Fruit fly (Drosophila melanogaster) whole organism, prepupa: Measurements from ENCODE around the gene Or98b.

Experiments
- Blimp-1 ChIP-seq: fragments of 200-800 bp; sonication (Bioruptor generic); optimal IDR thresholded peaks from 3 replicates; lab custom pipeline; 2017; ENCODE audit warnings: missing biosample characterization, missing genetic modification characterization, mild to moderate bottlenecking, moderate library complexity, missing genetic modification reagents
- CG10631 ChIP-seq: fragments of 200-800 bp; sonication (Bioruptor generic); optimal IDR thresholded peaks from 2 replicates; lab custom pipeline; 2016; ENCODE audit warnings: missing biosample characterization, missing genetic modification characterization
- CG11294 ChIP-seq: fragments of 200-800 bp; sonication (Bioruptor generic); IDR thresholded peaks from 2 replicates; pipeline ENCODE4 v1.3.6; 2022; ENCODE audit warnings: missing biosample characterization, missing genetic modification characterization
- CG11762 ChIP-seq: fragments of 200-800 bp; sonication (Bioruptor generic); optimal IDR thresholded peaks from 3 replicates; lab custom pipeline; 2016; ENCODE audit warnings: missing biosample characterization, missing genetic modification characterization; ENCODE audit not compliant: insufficient read depth
- CG11902 ChIP-seq: fragments of 200-800 bp; sonication (Bioruptor generic); optimal IDR thresholded peaks from 3 replicates; lab custom pipeline; 2016; ENCODE audit warnings: missing biosample characterization, missing genetic modification characterization
- CG1621 ChIP-seq: fragments of 200-800 bp; sonication (Bioruptor generic); optimal IDR thresholded peaks from 3 replicates; lab custom pipeline; 2018; ENCODE audit warnings: missing biosample characterization, mild to moderate bottlenecking, missing genetic modification characterization
- CG34406 ChIP-seq: fragments of 200-800 bp; sonication (Bioruptor generic); optimal IDR thresholded peaks from 3 replicates; lab custom pipeline; 2016; ENCODE audit warnings: missing biosample characterization, missing genetic modification characterization
- CG3919 ChIP-seq: fragments of 200-800 bp; sonication (Bioruptor generic); optimal IDR thresholded peaks from 3 replicates; lab custom pipeline; 2016; ENCODE audit warnings: missing biosample characterization, missing genetic modification characterization
- CG4318 ChIP-seq: fragments of 200-800 bp; sonication (Bioruptor generic); optimal IDR thresholded peaks from 3 replicates; lab custom pipeline; 2017; ENCODE audit warnings: missing biosample characterization, mild to moderate bottlenecking, missing genetic modification characterization
- CG6792 ChIP-seq: fragments of 200-800 bp; sonication (Bioruptor generic); optimal IDR thresholded peaks from 3 replicates; lab custom pipeline; 2016; ENCODE audit warnings: missing biosample characterization, missing genetic modification characterization
- CG6808 ChIP-seq: fragments of 200-800 bp; sonication (Bioruptor generic); optimal IDR thresholded peaks from 3 replicates; lab custom pipeline; 2017; ENCODE audit warnings: missing biosample characterization, missing genetic modification characterization, mild to moderate bottlenecking, moderate library complexity, missing genetic modification reagents
- CG6854 ChIP-seq: fragments of 200-800 bp; sonication (Bioruptor generic); optimal IDR thresholded peaks from 2 replicates; lab custom pipeline; 2017; ENCODE audit warnings: missing biosample characterization, mild to moderate bottlenecking, missing genetic modification characterization
- CG7368 ChIP-seq: fragments of 200-800 bp; sonication (Bioruptor generic); optimal IDR thresholded peaks from 3 replicates; lab custom pipeline; 2016; ENCODE audit warnings: missing biosample characterization, missing genetic modification characterization
- CG8119 ChIP-seq: fragments of 200-800 bp; sonication (Bioruptor generic); IDR thresholded peaks from 3 replicates; pipeline ENCODE4 v1.3.6; 2022; ENCODE audit warnings: missing biosample characterization, missing genetic modification characterization
- CG8319 ChIP-seq: fragments of 200-800 bp; sonication (Bioruptor generic); optimal IDR thresholded peaks from 3 replicates; lab custom pipeline; 2016; ENCODE audit warnings: missing biosample characterization, missing genetic modification characterization
- CG8632 ChIP-seq: fragments of 200-800 bp; sonication (Bioruptor generic); optimal IDR thresholded peaks from 3 replicates; lab custom pipeline; 2016; ENCODE audit warnings: missing biosample characterization, missing genetic modification characterization
- CG9139 ChIP-seq: fragments of 200-800 bp; sonication (Bioruptor generic); optimal IDR thresholded peaks from 3 replicates; lab custom pipeline; 2017; ENCODE audit warnings: missing biosample characterization, mild to moderate bottlenecking, missing genetic modification characterization
- Eip75B ChIP-seq: fragments of 200-800 bp; sonication (Bioruptor generic); optimal IDR thresholded peaks from 3 replicates; lab custom pipeline; 2016; ENCODE audit warnings: missing biosample characterization, missing genetic modification characterization
- Eip78C ChIP-seq: fragments of 200-800 bp; sonication (Bioruptor generic); peaks from one replicate; lab custom pipeline; 2016; ENCODE audit warnings: missing biosample characterization, missing genetic modification characterization
- Eip93F ChIP-seq: fragments of 200-800 bp; sonication (Bioruptor generic); optimal IDR thresholded peaks from 2 replicates; lab custom pipeline; 2016; ENCODE audit warnings: missing biosample characterization, mild to moderate bottlenecking, missing genetic modification characterization
- Hr38 ChIP-seq: sonication (Bioruptor generic); optimal IDR thresholded peaks from 2 replicates; lab custom pipeline; 2016; ENCODE audit warnings: missing biosample characterization, missing genetic modification characterization
- Hr4 ChIP-seq: fragments of 200-800 bp; sonication (Bioruptor generic); optimal IDR thresholded peaks from 3 replicates; lab custom pipeline; 2016; ENCODE audit warnings: missing biosample characterization, missing genetic modification characterization
- Lpt ChIP-seq: fragments of 200-800 bp; sonication (Bioruptor generic); optimal IDR thresholded peaks from 3 replicates; lab custom pipeline; 2016; ENCODE audit warnings: missing biosample characterization, missing genetic modification characterization
- Smox ChIP-seq: fragments of 200-800 bp; sonication (Bioruptor generic); optimal IDR thresholded peaks from 3 replicates; lab custom pipeline; 2016; ENCODE audit warnings: missing biosample characterization, missing genetic modification characterization
- Sox14 ChIP-seq: fragments of 200-800 bp; sonication (Bioruptor generic); optimal IDR thresholded peaks from 3 replicates; lab custom pipeline; 2016; ENCODE audit warnings: missing biosample characterization, missing genetic modification characterization
- Sox15 ChIP-seq: fragments of 200-800 bp; sonication (Bioruptor generic); optimal IDR thresholded peaks from 3 replicates; lab custom pipeline; 2016; ENCODE audit warnings: missing biosample characterization, missing genetic modification characterization
- acj6 ChIP-seq: fragments of 200-800 bp; sonication (Bioruptor generic); optimal IDR thresholded peaks from 3 replicates; lab custom pipeline; 2016; ENCODE audit warnings: missing biosample characterization, missing genetic modification characterization
- cyc ChIP-seq: fragments of 200-800 bp; sonication (Bioruptor generic); optimal IDR thresholded peaks from 3 replicates; lab custom pipeline; 2016; ENCODE audit warnings: missing biosample characterization, missing genetic modification characterization
- dac ChIP-seq: fragments of 200-800 bp; sonication (Bioruptor generic); optimal IDR thresholded peaks from 2 replicates; lab custom pipeline; 2017; ENCODE audit warnings: missing biosample characterization, mild to moderate bottlenecking, missing genetic modification characterization
- dsx ChIP-seq: fragments of 200-800 bp; optimal IDR thresholded peaks from 3 replicates; lab custom pipeline; 2019; ENCODE audit warnings: missing biosample characterization, mild to moderate bottlenecking, missing genetic modification characterization, moderate library complexity; ENCODE audit not compliant: poor library complexity, severe bottlenecking
- eg ChIP-seq: fragments of 200-800 bp; sonication (Bioruptor generic); IDR thresholded peaks from 3 replicates; pipeline ENCODE4 v1.3.6; 2022; ENCODE audit warnings: missing biosample characterization, missing genetic modification characterization
- esn ChIP-seq: fragments of 200-800 bp; sonication (Bioruptor generic); optimal IDR thresholded peaks from 2 replicates; lab custom pipeline; 2016; ENCODE audit warnings: missing biosample characterization, mild to moderate bottlenecking, missing genetic modification characterization, moderate library complexity
- fd59A ChIP-seq: fragments of 200-800 bp; sonication (Bioruptor generic); optimal IDR thresholded peaks from 2 replicates; lab custom pipeline; 2017; ENCODE audit warnings: missing biosample characterization, mild to moderate bottlenecking, missing genetic modification characterization, missing genetic modification reagents
- fd85E ChIP-seq: fragments of 200-800 bp; sonication (Bioruptor generic); optimal IDR thresholded peaks from 3 replicates; lab custom pipeline; 2016; ENCODE audit warnings: missing biosample characterization, missing genetic modification characterization
- fkh ChIP-seq: fragments of 200-800 bp; sonication (Bioruptor generic); optimal IDR thresholded peaks from 3 replicates; lab custom pipeline; 2017; ENCODE audit warnings: missing biosample characterization, mild to moderate bottlenecking, missing genetic modification characterization, moderate library complexity
- lz ChIP-seq: fragments of 200-800 bp; sonication (Bioruptor generic); optimal IDR thresholded peaks from 3 replicates; lab custom pipeline; 2016; ENCODE audit warnings: missing biosample characterization, missing genetic modification characterization
- net ChIP-seq: fragments of 200-800 bp; sonication (Bioruptor generic); optimal IDR thresholded peaks from 3 replicates; lab custom pipeline; 2016; ENCODE audit warnings: missing biosample characterization, missing genetic modification characterization
- pdm3 ChIP-seq: fragments of 200-800 bp; sonication (Bioruptor generic); optimal IDR thresholded peaks from 3 replicates; lab custom pipeline; 2016; ENCODE audit warnings: missing biosample characterization, missing genetic modification characterization
- spab ChIP-seq: fragments of 200-800 bp; sonication (Bioruptor generic); optimal IDR thresholded peaks from 2 replicates; lab custom pipeline; 2017; ENCODE audit warnings: missing biosample characterization, mild to moderate bottlenecking, missing genetic modification characterization, missing genetic modification reagents
- ss ChIP-seq, 2 experiments: fragments of 200-800 bp; sonication (Bioruptor generic); optimal IDR thresholded peaks; 2 replicates in 1 of 2; 3 replicates in 1 of 2; lab custom pipeline; 2017 to 2018; ENCODE audit warnings: mild to moderate bottlenecking in 2 of 2, missing biosample characterization in 2 of 2, missing genetic modification characterization in 2 of 2, moderate library complexity in 1 of 2
- svp ChIP-seq: fragments of 200-800 bp; sonication (Bioruptor generic); peaks from one replicate; lab custom pipeline; 2016; ENCODE audit warnings: missing biosample characterization, missing genetic modification characterization
- topi ChIP-seq: fragments of 200-800 bp; sonication (Bioruptor generic); optimal IDR thresholded peaks from 3 replicates; lab custom pipeline; 2016; ENCODE audit warnings: missing biosample characterization, missing genetic modification characterization

The Or98b gene

DNA sequence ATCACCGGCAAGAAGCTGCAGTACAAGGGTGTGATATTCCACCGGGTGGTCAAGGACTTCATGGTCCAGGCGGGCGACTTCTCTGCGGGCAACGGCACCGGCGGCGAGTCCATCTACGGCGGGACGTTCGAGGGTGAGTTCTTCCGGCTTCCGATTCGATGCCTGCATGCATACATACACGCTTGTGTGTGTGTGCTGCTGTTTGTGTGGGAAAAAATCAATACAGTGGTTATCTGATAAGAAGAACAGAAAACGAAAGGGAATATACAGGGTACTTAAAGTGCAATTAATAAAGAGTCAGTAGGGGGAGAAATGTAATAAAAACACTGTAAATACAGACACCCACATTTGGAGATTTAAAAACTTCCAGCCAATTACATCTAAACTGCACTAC is 11.4 kb upstream of the Or98b start (continued):
- TF ChIP-seq CG9139 (GFP tag; lab: Kevin White, UChicago) (no peak), fd59A (GFP tag; lab: Kevin White, UChicago) (no peak), Lpt (GFP tag; lab: Kevin White, UChicago) (peak; percentile 11), topi (no peak), Hr4 (GFP tag; lab: Kevin White, UChicago) (no peak), Smox (GFP tag; lab: Kevin White, UChicago) (no peak), CG11294 (peak; percentile 21; the same call in 1 of the 2 replicates), CG1621 (tag; lab: Kevin White, UChicago) (no peak), lz (GFP tag; lab: Kevin White, UChicago) (peak; percentile 33), Eip78C (GFP tag; lab: Kevin White, UChicago) (peak; percentile 60), Sox15 (no peak), net (no peak), Blimp-1 (GFP tag; lab: Kevin White, UChicago) (no peak), fd85E (GFP tag; lab: Kevin White, UChicago) (no peak), Hr38 (no peak), acj6 (GFP tag; lab: Kevin White, UChicago) (peak; percentile 5), spab (no peak), fkh (GFP tag; lab: Kevin White, UChicago) (no peak), esn (GFP tag; lab: Kevin White, UChicago) (peak; percentile 37), cyc (GFP tag; lab: Kevin White, UChicago) (peak; percentile 9), CG11902 (GFP tag; lab: Kevin White, UChicago) (no peak), CG8319 (GFP tag; lab: Kevin White, UChicago) (no peak), Sox14 (GFP tag; lab: Kevin White, UChicago) (no peak), ss (GFP tag; optimal IDR thresholded peaks at IDR 0.05; lab: Kevin White, UChicago) (no peak), Eip93F (GFP tag; lab: Kevin White, UChicago) (no peak), CG7368 (GFP tag; lab: Kevin White, UChicago) (no peak), CG34406 (no peak), eg (GFP tag; lab: Robert Waterston, UW) (no peak)

DNA sequence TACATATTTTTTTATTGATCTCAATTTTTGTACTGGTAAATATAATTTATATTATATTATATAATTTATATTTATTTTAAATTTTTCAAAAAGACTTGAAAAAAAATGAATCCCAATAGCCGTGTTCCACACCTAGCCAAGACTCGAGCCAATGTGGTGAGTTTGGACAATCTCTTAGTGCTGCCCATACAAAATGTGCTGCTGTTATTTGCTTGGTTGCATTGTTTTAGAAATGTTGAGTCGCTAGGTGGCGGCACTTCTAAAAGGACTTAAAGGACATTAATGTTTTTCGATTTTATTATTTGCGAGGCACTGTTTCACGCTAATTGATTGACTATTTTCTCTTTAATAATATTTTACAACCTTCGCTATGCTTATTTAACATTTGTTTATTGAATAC is 6.8 kb upstream of the Or98b start:
- TF ChIP-seq CG6808 (GFP tag; lab: Kevin White, UChicago) (peak; percentile 100), CG3919 (GFP tag; lab: Kevin White, UChicago) (no peak)

DNA sequence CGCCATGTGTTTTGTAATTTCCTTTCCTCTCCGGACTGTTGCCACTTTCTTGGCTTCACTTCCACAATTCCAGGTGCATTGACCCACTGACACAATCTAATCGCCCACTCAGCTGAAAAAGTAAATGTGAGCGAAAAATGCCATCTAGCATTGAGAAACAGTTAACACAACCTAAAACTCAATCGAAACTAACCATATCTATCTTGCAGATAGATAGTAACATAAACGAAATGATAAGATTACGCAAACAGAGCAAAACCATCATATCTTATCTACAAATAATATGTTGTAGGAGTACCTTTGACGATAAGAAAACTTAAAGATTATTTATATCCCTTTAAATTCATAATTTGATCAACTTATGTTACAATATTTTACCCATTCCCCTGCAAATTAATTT is 7.6 kb downstream of the Or98b start:
- no peak for TF ChIP-seq Eip75B (GFP tag; lab: Kevin White, UChicago)
- no peak for TF ChIP-seq Sox15
- TF ChIP-seq CG6792 (GFP tag; lab: Kevin White, UChicago): no peak

DNA sequence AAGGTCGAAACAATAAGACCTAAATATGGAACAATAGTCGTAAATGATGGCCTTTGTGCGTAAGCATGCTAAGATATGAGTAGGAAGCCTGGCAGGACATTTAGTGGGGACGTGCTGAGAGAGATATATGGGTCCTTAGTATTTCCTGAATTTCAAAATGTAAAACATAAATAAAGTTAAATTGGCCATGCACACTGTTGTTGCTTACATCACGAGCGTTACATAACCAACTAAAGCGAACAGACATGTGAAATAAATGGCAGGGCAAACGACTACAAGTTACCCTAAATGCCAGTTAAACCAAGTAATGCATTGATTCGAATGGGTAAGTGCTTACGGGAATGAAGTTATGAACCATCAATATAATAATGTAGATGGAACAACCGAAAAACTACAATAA is 23.7 kb downstream of the Or98b start:
- TF ChIP-seq CG4318 (GFP tag; lab: Kevin White, UChicago): no peak
- no peak for TF ChIP-seq dsx (GFP tag; lab: Kevin White, UChicago)
- TF ChIP-seq CG8632 (GFP tag; lab: Kevin White, UChicago): no peak
- no peak for TF ChIP-seq CG3919 (GFP tag; lab: Kevin White, UChicago)
- no peak for TF ChIP-seq Eip93F (GFP tag; lab: Kevin White, UChicago)
- no peak for TF ChIP-seq Sox15
- TF ChIP-seq, all 60 proteins: peak for 0

DNA sequence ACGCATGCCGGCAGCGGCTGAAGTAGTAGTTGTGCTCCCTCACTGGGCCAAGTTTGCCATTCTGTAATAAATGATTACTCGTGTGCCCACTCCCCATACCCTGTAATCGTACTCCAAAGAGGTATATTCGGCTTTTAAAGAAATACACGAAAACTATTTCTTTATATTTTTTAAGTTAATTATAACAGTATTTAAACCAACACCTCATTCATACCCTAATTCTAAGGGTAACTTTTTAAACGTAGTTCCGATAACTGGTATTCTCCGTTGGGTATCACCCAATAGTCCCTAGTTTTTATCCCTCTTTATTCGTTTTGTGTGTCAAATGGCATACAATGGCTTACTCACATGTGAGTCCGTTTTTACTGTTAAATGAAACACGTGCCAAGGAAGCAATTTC is 25.6 kb downstream of the Or98b start:
- no peak for TF ChIP-seq dac (GFP tag; lab: Kevin White, UChicago)
- TF ChIP-seq Sox14 (GFP tag; lab: Kevin White, UChicago): no peak
- TF ChIP-seq svp (GFP tag; lab: Kevin White, UChicago): no peak
- no peak for TF ChIP-seq dsx (GFP tag; lab: Kevin White, UChicago)
- no peak for TF ChIP-seq CG6792 (GFP tag; lab: Kevin White, UChicago)
- TF ChIP-seq CG1621 (tag; lab: Kevin White, UChicago): no peak
- no peak for TF ChIP-seq CG8119 (GFP tag; lab: Robert Waterston, UW)
- no peak for TF ChIP-seq CG6854 (GFP tag; lab: Kevin White, UChicago)
- TF ChIP-seq pdm3 (GFP tag; lab: Kevin White, UChicago): no peak
- no peak for TF ChIP-seq CG7368 (GFP tag; lab: Kevin White, UChicago)
- no peak for TF ChIP-seq CG10631 (GFP tag; lab: Kevin White, UChicago)
- no peak for TF ChIP-seq CG11762 (GFP tag; lab: Kevin White, UChicago)
